Worm (Caenorhabditis elegans): ENCODE measurements around the gene srx-5.

Gene srx-5

DNA sequence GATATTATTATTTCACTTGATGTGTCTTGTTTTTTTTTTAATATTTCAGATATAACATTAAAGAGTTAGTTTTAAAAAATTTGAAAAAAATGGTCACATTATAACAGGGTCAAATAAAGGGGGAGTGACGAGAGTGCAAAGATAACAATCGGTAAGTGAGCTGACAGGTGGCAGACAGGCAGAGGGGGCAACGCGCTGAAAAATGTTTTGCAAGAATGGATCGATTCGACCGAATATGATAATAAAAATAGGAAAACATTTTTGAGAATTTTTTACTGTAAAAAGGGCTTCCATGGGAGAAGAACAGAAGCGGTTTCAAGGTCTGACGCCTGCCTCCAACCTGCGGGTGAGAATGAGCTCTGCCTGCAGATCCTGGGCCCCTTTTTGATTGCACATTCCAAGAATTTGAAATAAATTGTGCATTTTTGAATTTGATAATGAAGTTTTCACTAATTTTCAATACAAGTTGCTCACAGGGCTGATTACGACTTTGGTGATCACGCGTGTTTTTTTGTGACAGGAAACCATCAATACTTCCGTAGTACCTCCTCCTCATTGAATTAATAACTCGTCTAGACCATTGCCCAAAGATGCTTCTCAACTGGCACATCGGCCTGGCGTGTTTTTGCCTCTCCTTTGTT lies at the start of gene srx-5, which contains the start of gene ugt-29:
Gene srx-5 (plus strand): TSS at position 591 of the 641 bp plus-strand sequence.
Gene ugt-29 (minus strand): TSS at position 101 of the 641 bp plus-strand sequence.
- no peak for TF ChIP-seq T23F11.4 (GFP tag; optimal IDR thresholded peaks at IDR 0.05)
- no peak for TF ChIP-seq rnt-1 (tag; optimal IDR thresholded peaks at IDR 0.05)
- TF ChIP-seq nfya-1 (tag; optimal IDR thresholded peaks at IDR 0.05): no peak
- TF ChIP-seq mec-3 (tag; optimal IDR thresholded peaks at IDR 0.05; ENCODE audit: borderline replicate concordance): no peak
- no peak for TF ChIP-seq C08G9.2 (tag; optimal IDR thresholded peaks at IDR 0.05)
- no peak for TF ChIP-seq ama-1 (optimal IDR thresholded peaks at IDR 0.05)
- TF ChIP-seq gmeb-2 (tag; optimal IDR thresholded peaks at IDR 0.05): no peak
- no peak for TF ChIP-seq tbx-7 (tag; optimal IDR thresholded peaks at IDR 0.05)
- TF ChIP-seq unc-55 (GFP tag; optimal IDR thresholded peaks at IDR 0.05): no peak
- no peak for TF ChIP-seq ets-4 (tag; optimal IDR thresholded peaks at IDR 0.05)
- no peak for TF ChIP-seq odd-2 (tag; optimal IDR thresholded peaks at IDR 0.05)
- no peak for TF ChIP-seq syd-9 (tag; optimal IDR thresholded peaks at IDR 0.05)
- TF ChIP-seq pqm-1 (tag; optimal IDR thresholded peaks at IDR 0.05): no peak

DNA sequence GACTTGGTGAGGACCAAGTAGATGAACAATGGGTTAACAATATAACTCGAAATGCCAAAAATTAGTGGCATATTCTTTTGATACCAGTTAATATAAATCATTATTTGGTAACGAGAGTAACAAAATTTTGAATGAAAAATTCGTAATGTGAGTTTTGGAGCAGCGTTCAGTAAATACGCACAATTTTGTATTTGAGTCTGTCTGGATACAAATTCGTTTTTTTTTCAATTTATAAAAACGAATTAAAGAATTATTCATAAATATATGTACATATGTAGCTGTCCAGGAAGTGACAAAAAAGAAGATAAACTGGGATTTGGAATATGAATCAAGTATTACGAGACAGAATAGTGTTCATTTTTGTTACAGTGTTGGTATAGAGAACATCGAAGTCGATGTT lies 46.9 kb upstream of the srx-5 start, which contains the start of gene srj-5:
Gene srj-5 (minus strand): TSS at position 101 of the 400 bp plus-strand sequence.
- TF ChIP-seq unc-3 (GFP tag; conservative IDR thresholded peaks at IDR 0.05) (no peak), unc-3 (tag; optimal IDR thresholded peaks at IDR 0.05) (no peak), unc-42 (tag; optimal IDR thresholded peaks at IDR 0.05) (no peak), gmeb-2 (tag; optimal IDR thresholded peaks at IDR 0.05) (no peak), ahr-1 (tag; optimal IDR thresholded peaks at IDR 0.05) (no peak), pat-9 (tag; optimal IDR thresholded peaks at IDR 0.05) (no peak), che-1 (tag; optimal IDR thresholded peaks at IDR 0.05) (no peak), nfya-1 (tag; optimal IDR thresholded peaks at IDR 0.05) (no peak), ttx-3 (tag; optimal IDR thresholded peaks at IDR 0.05) (no peak), eyg-1 (tag; optimal IDR thresholded peaks at IDR 0.05) (no peak), ceh-34 (tag; optimal IDR thresholded peaks at IDR 0.05) (no peak), pax-1 (tag; optimal IDR thresholded peaks at IDR 0.05) (no peak), pros-1 (tag; optimal IDR thresholded peaks at IDR 0.05) (no peak), hlh-13 (GFP tag; optimal IDR thresholded peaks at IDR 0.05) (no peak), ceh-2 (tag; optimal IDR thresholded peaks at IDR 0.05) (no peak), ceh-19 (GFP tag; optimal IDR thresholded peaks at IDR 0.05) (no peak), ceh-48 (tag; optimal IDR thresholded peaks at IDR 0.05) (no peak), tbx-7 (tag; optimal IDR thresholded peaks at IDR 0.05) (no peak), sdc-2 (tag; optimal IDR thresholded peaks at IDR 0.05) (no peak), tbx-2 (tag; optimal IDR thresholded peaks at IDR 0.05) (no peak), T23F11.4 (GFP tag; optimal IDR thresholded peaks at IDR 0.05) (no peak)

DNA sequence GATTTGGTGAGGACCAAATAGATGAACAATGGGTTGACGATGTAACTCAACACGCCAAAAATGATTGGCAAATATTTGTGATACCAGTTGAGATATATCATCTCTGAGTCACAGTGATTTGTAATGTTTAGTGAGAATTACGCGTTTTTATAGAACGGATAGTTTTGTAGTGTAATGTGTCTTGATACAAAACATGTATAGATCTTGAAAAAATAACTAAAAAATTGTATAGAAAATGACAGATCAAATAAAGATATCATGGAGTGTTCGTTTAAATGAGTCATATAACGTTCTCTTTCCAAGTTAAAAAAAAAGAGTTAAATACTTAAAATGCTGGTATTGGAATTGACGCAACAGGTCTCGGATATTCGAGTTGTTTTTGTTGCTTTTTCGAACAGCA lies 45.5 kb upstream of the srx-5 start, which contains the start of gene srj-6:
Gene srj-6 (minus strand): TSS at position 101 of the 400 bp plus-strand sequence.
- no peak for TF ChIP-seq ets-4 (tag; optimal IDR thresholded peaks at IDR 0.05)
- TF ChIP-seq ceh-30 (tag; optimal IDR thresholded peaks at IDR 0.05): no peak
- no peak for TF ChIP-seq elt-2 (tag; optimal IDR thresholded peaks at IDR 0.05)
- no peak for TF ChIP-seq ceh-14 (tag; optimal IDR thresholded peaks at IDR 0.05)
- TF ChIP-seq pag-3 (tag; optimal IDR thresholded peaks at IDR 0.05; ENCODE audit: borderline replicate concordance): no peak
- TF ChIP-seq ceh-2 (tag; optimal IDR thresholded peaks at IDR 0.05): no peak
- no peak for TF ChIP-seq syd-9 (tag; optimal IDR thresholded peaks at IDR 0.05)
- no peak for TF ChIP-seq hlh-30 (tag; optimal IDR thresholded peaks at IDR 0.05; ENCODE audit: insufficient read depth)
- TF ChIP-seq madf-2 (tag; optimal IDR thresholded peaks at IDR 0.05): no peak
- TF ChIP-seq gmeb-2 (tag; optimal IDR thresholded peaks at IDR 0.05): no peak
- TF ChIP-seq ceh-22 (tag; optimal IDR thresholded peaks at IDR 0.05): no peak
- no peak for TF ChIP-seq hlh-8 (tag; optimal IDR thresholded peaks at IDR 0.05)
- no peak for TF ChIP-seq lin-11 (tag; optimal IDR thresholded peaks at IDR 0.05)
- no peak for TF ChIP-seq eyg-1 (tag; optimal IDR thresholded peaks at IDR 0.05)
- TF ChIP-seq unc-86 (tag; optimal IDR thresholded peaks at IDR 0.05): no peak
- TF ChIP-seq ref-2 (tag; optimal IDR thresholded peaks at IDR 0.05): no peak
- TF ChIP-seq sdc-2 (tag; optimal IDR thresholded peaks at IDR 0.05): no peak
